Fruit fly (Drosophila melanogaster): Measurements from ENCODE around the gene Pbp95.

Pbp95 gene

dm6 chr3R:7981396-7981795, 32.2 kb upstream of the Pbp95 start (continued):
- TF ChIP-seq cato (GFP tag; optimal IDR thresholded peaks at IDR 0.05; ENCODE audit: borderline replicate concordance) (no peak), CG18476 (GFP tag; optimal IDR thresholded peaks at IDR 0.05) (no peak), C15 (GFP tag; IDR thresholded peaks at IDR 0.05) (no peak), CG9215 (GFP tag; IDR thresholded peaks at IDR 0.05) (no peak), CG1647 (GFP tag; optimal IDR thresholded peaks at IDR 0.05) (no peak), chinmo (GFP tag; IDR thresholded peaks at IDR 0.05; ENCODE audit: partially characterized antibody) (no peak), CG2712 (tag; optimal IDR thresholded peaks at IDR 0.05) (peak; percentile 25), MESR4 (GFP tag; optimal IDR thresholded peaks at IDR 0.05) (no peak), ranshi (GFP tag; IDR thresholded peaks at IDR 0.05) (no peak), CG6689 (GFP tag; IDR thresholded peaks at IDR 0.05) (no peak), Taf1 (GFP tag; IDR thresholded peaks at IDR 0.05) (no peak), CG18619 (GFP tag; optimal IDR thresholded peaks at IDR 0.05) (no peak), slp2 (GFP tag; optimal IDR thresholded peaks at IDR 0.05) (no peak), ems (GFP tag; optimal IDR thresholded peaks at IDR 0.05) (no peak), ken (GFP tag; IDR thresholded peaks at IDR 0.05) (no peak), pnt (GFP tag; optimal IDR thresholded peaks at IDR 0.05) (no peak), CG10267 (tag; optimal IDR thresholded peaks at IDR 0.05) (peak; percentile 3), tap (tag; optimal IDR thresholded peaks at IDR 0.05) (no peak), CG10654 (GFP tag; optimal IDR thresholded peaks at IDR 0.05) (no peak), tin (GFP tag; optimal IDR thresholded peaks at IDR 0.05) (no peak), NfI (GFP tag; optimal IDR thresholded peaks at IDR 0.05) (no peak), CG31388 (GFP tag; optimal IDR thresholded peaks at IDR 0.05) (no peak), Sry-β (GFP tag; optimal IDR thresholded peaks at IDR 0.05) (no peak), CG9797 (GFP tag; optimal IDR thresholded peaks at IDR 0.05) (no peak), stwl (tag; optimal IDR thresholded peaks at IDR 0.05) (peak; percentile 47), kni (GFP tag; optimal IDR thresholded peaks at IDR 0.05) (no peak), nom (GFP tag; optimal IDR thresholded peaks at IDR 0.05) (no peak), TFAM (GFP tag; optimal IDR thresholded peaks at IDR 0.05) (no peak), Lhr (GFP tag; optimal IDR thresholded peaks at IDR 0.05) (peak; percentile 67), D19B (GFP tag; optimal IDR thresholded peaks at IDR 0.05) (no peak), yki (optimal IDR thresholded peaks at IDR 0.05) (no peak), eve (GFP tag; optimal IDR thresholded peaks at IDR 0.05) (no peak)

dm6 chr3R:7990257-7990656, 23.3 kb upstream of the Pbp95 start:
- TF ChIP-seq CG12071 (GFP tag; optimal IDR thresholded peaks at IDR 0.05) (no peak), sd (tag; optimal IDR thresholded peaks at IDR 0.05) (peak; percentile 67), sens (GFP tag) (peak; percentile 23), Awh (GFP tag; IDR thresholded peaks at IDR 0.05) (peak; percentile 58), CG9215 (GFP tag; IDR thresholded peaks at IDR 0.05) (no peak), chinmo (GFP tag; IDR thresholded peaks at IDR 0.05; ENCODE audit: partially characterized antibody) (0 out of 4 replicates have a peak, but pooled peaks have one; percentile 6), CG12769 (tag; optimal IDR thresholded peaks at IDR 0.05) (peak; percentile 72), CG3838 (GFP tag; optimal IDR thresholded peaks at IDR 0.05) (no peak), crol (GFP tag; IDR thresholded peaks at IDR 0.05) (0 out of 2 replicates have a peak, but pooled peaks have one; percentile 29)

- peak in 1 of 2 experiments; percentile 50 for TF ChIP-seq Hr78 (GFP tag; optimal IDR thresholded peaks at IDR 0.05)
- peak; percentile 96 for TF ChIP-seq Blimp-1 (GFP tag; optimal IDR thresholded peaks at IDR 0.05)
- peak; percentile 64 for TF ChIP-seq abd-A (tag; optimal IDR thresholded peaks at IDR 0.05)
- no peak for TF ChIP-seq Scr (GFP tag; IDR thresholded peaks at IDR 0.05; ENCODE audit: partially characterized antibody)
- no peak for TF ChIP-seq CG3847 (GFP tag; IDR thresholded peaks at IDR 0.05)
- peak; percentile 41 for TF ChIP-seq sqz (GFP tag; optimal IDR thresholded peaks at IDR 0.05)
- TF ChIP-seq CG4730 (GFP tag; IDR thresholded peaks at IDR 0.05), result no peak
- peak; percentile 67 for TF ChIP-seq pros (GFP tag; optimal IDR thresholded peaks at IDR 0.05)
- TF ChIP-seq Pdp1 (GFP tag; optimal IDR thresholded peaks at IDR 0.05), result peak in 1 of 2 experiments; percentile 45
- peak; percentile 62 for TF ChIP-seq kni (GFP tag; optimal IDR thresholded peaks at IDR 0.05)
- peak; percentile 6 for TF ChIP-seq CG10543 (GFP tag; optimal IDR thresholded peaks at IDR 0.05)
- TF ChIP-seq Elba2 (GFP tag; optimal IDR thresholded peaks at IDR 0.05), result no peak
These were observed 22.7 kb upstream of the Pbp95 start for dm6 chr3R:7990799-7991423.

All from whole organism, embryonic.